Worm (Caenorhabditis elegans) whole organism, L4/young adult: Measurements from ENCODE around the gene grd-7.

Experiments
- W03F9.2 ChIP-seq: fragments of 150-350 bp; optimal IDR thresholded peaks from 2 replicates; lab custom pipeline; 2014; ENCODE audit warnings: missing biosample characterization, missing genetic modification characterization
- dao-5 ChIP-seq: sonication (generic microtip); optimal IDR thresholded peaks from 2 replicates; lab custom pipeline; 2016; ENCODE audit warnings: missing genotype, missing genetic modification characterization, moderate library complexity, missing compliant biosample characterization
- him-1 ChIP-seq: sonication (generic microtip); optimal IDR thresholded peaks from 2 replicates; lab custom pipeline; 2016; ENCODE audit warnings: missing genotype, missing genetic modification reagents, missing genetic modification characterization, missing compliant biosample characterization

The grd-7 gene

ce11 chrX:7225028-7225427 lies 44.3 kb downstream of the grd-7 start:
- TF ChIP-seq W03F9.2 (no peak), dao-5 (tag; lab: Kevin White, UChicago) (no peak), him-1 (tag; lab: Kevin White, UChicago) (no peak)

ce11 chrX:7224510-7224909 lies 44.8 kb downstream of the grd-7 start:
- TF ChIP-seq dao-5 (tag; lab: Kevin White, UChicago) = no peak
- peak; percentile 7 for TF ChIP-seq him-1 (tag; lab: Kevin White, UChicago)
- no peak for TF ChIP-seq W03F9.2

- TF ChIP-seq him-1 (tag; lab: Kevin White, UChicago) (peak; percentile 49), dao-5 (tag; lab: Kevin White, UChicago) (no peak)
Observed at ce11 chrX:7222383-7222782, 46.9 kb downstream of the grd-7 start.

- TF ChIP-seq dao-5 (tag; lab: Kevin White, UChicago) (no peak), him-1 (tag; lab: Kevin White, UChicago) (no peak), W03F9.2 (no peak)
Observed at ce11 chrX:7220209-7220608, 49.1 kb downstream of the grd-7 start.
